Worm (Caenorhabditis elegans): ENCODE measurements around the gene srsx-15.

Gene srsx-15

DNA sequence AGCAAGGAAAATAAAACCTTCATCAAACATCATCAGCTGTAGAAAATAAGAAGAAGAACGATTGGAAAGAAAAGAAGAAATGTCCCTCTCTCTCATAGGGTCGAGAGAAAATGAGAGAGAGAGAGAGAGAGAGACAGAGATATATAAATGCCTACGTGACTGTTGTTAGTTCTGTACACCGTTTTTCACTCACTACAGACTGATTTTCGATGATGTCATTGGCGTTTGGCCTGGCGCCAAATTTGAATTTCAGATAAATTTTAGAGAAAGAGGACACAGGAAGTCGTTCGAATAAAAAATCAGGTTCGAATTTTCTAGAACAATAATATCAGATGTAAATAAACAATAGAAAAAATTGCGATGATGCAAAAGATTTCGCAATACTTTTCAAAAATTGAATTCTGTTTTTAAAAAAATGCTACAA, 32.4 kb upstream of the srsx-15 start:
- TF ChIP-seq egl-5 (tag; optimal IDR thresholded peaks at IDR 0.05) (no peak), daf-12 (tag; optimal IDR thresholded peaks at IDR 0.05) (no peak), skn-1 (tag; optimal IDR thresholded peaks at IDR 0.05) (no peak), zag-1 (tag; optimal IDR thresholded peaks at IDR 0.05) (no peak), pha-4 (tag; optimal IDR thresholded peaks at IDR 0.05) (peak; percentile 24), nhr-67 (tag; optimal IDR thresholded peaks at IDR 0.05) (no peak), nhr-43 (tag; optimal IDR thresholded peaks at IDR 0.05; ENCODE audit: poor library complexity, severe bottlenecking) (peak; percentile 87), elt-2 (tag; optimal IDR thresholded peaks at IDR 0.05) (peak; percentile 51), ceh-28 (tag; optimal IDR thresholded peaks at IDR 0.05) (no peak), nhr-237 (tag; optimal IDR thresholded peaks at IDR 0.05) (no peak), R02D3.7 (tag; optimal IDR thresholded peaks at IDR 0.05) (peak; percentile 49), hmg-11 (tag; optimal IDR thresholded peaks at IDR 0.05) (no peak), egl-27 (tag; optimal IDR thresholded peaks at IDR 0.05) (peak; percentile 29), ama-1 (optimal IDR thresholded peaks at IDR 0.05) (no peak), nhr-28 (tag; optimal IDR thresholded peaks at IDR 0.05) (no peak), nfya-1 (tag; optimal IDR thresholded peaks at IDR 0.05; ENCODE audit: insufficient read depth) (peak; percentile 46), elt-3 (tag; optimal IDR thresholded peaks at IDR 0.05) (peak in 1 of 3 experiments; percentile 5), jun-1 (tag; optimal IDR thresholded peaks at IDR 0.05) (peak; percentile 66), elt-1 (tag; optimal IDR thresholded peaks at IDR 0.05) (no peak), lin-39 (tag; optimal IDR thresholded peaks at IDR 0.05) (no peak), ceh-82 (tag; optimal IDR thresholded peaks at IDR 0.05) (no peak), lin-15B (tag; optimal IDR thresholded peaks at IDR 0.05) (peak; percentile 94), nhr-25 (tag; optimal IDR thresholded peaks at IDR 0.05) (peak; percentile 84), nhr-12 (tag; optimal IDR thresholded peaks at IDR 0.05) (no peak), nhr-23 (tag; optimal IDR thresholded peaks at IDR 0.05) (peak; percentile 87), pqm-1 (tag; optimal IDR thresholded peaks at IDR 0.05) (peak; percentile 72), lsy-12 (tag; optimal IDR thresholded peaks at IDR 0.05) (peak; percentile 36)

DNA sequence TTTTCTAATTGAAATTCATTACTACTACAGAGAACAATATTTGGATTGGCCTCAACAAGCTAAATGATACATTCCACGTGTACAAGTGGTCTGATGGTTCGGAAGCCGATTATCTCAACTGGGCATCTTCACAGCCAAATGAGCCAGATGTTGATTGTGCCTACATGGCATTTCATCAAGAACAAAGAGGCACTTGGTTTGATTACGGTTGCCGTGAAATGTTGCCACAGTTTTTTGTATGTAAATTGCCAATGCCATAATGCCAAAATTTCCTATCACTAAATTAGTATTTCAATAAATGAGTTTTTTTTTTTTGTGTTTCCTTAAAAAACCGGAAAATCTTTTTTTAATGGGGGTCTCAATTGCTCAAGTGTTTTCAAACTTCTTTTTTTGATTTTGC, 31.1 kb upstream of the srsx-15 start:
- no peak for TF ChIP-seq elt-1 (tag; optimal IDR thresholded peaks at IDR 0.05)
- no peak for TF ChIP-seq jun-1 (tag; optimal IDR thresholded peaks at IDR 0.05)
- no peak for TF ChIP-seq ceh-28 (tag; optimal IDR thresholded peaks at IDR 0.05)

DNA sequence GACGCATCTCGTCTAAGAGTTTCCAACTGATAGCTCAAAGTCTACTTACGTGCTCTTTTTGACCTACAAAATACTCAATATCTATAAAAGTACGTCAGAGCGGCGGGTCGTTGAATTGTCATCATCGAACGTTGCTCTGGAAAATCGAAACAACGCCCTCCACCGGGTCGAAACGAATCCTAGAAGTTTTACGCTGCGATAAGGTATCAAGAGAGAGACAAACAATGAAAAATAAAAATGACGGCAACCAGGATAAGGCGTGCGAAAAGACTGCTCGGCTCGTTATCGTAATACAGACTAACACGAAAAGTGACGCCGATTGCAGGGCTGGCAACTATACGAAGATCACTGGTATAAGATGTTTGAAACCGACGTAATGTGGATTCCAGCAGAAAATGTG, 30.6 kb upstream of the srsx-15 start:
- TF ChIP-seq elt-2 (tag; optimal IDR thresholded peaks at IDR 0.05) (peak; percentile 92), pqm-1 (tag; optimal IDR thresholded peaks at IDR 0.05) (peak; percentile 64), R02D3.7 (tag; optimal IDR thresholded peaks at IDR 0.05) (no peak), nhr-67 (tag; optimal IDR thresholded peaks at IDR 0.05) (no peak), jun-1 (tag; optimal IDR thresholded peaks at IDR 0.05) (peak; percentile 71)

DNA sequence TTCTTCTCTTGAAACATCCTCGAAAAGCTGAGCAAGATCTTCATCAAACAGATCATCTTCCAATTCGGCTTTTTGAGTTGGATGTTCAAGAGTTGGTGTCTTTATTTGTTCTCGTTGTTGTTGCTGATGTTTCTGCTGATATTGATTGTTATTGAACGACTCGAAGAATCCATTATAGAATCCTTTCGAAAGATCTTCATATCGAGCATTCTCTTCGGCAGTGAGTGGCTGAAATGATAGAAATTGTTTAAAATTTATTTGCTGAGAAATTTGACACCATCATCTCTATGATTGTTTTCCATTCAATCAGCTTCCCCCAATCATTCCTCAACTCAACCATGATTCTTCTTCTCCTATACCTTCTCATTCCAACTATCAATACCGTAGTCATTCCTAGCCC, 30.0 kb upstream of the srsx-15 start, which contains the start of gene clec-178:
Gene clec-178, plus strand, starts transcription at position 301 of the 400 bp plus-strand sequence.
- no peak for TF ChIP-seq ceh-28 (tag; optimal IDR thresholded peaks at IDR 0.05)
- TF ChIP-seq nhr-67 (tag; optimal IDR thresholded peaks at IDR 0.05) = no peak
- no peak for TF ChIP-seq nhr-11 (tag; optimal IDR thresholded peaks at IDR 0.05)
- TF ChIP-seq nhr-12 (tag; optimal IDR thresholded peaks at IDR 0.05) = no peak
- no peak for TF ChIP-seq lsy-12 (tag; optimal IDR thresholded peaks at IDR 0.05)

DNA sequence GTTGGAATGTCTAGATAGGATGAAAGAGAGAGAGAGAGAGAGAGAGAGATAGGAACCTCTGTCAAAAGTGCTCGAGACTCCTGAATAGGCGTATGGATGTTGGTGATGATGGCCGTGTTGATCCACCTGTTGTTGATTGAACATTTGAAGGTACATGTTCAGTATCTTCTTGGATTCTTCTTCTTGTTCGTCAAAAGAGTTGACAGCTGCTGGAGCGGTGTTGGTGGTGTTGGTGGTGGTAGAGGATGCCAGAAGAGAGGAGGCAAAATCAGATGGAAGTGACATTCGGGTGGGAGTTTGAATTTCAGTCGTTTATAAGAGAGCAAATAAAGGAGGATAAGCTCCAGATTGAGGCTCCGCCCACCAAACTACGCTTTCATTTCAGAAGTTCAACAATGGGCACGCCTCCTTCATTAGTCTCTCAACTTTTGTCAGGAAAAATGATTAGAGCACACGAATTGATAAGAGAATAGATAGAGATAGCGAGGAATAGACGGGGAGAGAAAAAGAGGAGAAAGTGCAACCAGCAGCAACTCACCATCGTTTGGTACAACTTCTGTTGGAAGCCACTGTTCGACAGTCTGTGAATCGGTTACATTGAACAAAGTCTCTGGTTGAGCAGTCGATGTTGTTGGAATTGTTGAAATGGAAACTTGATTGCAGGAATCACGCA, 29.3 kb upstream of the srsx-15 start:
- TF ChIP-seq pqm-1 (tag; optimal IDR thresholded peaks at IDR 0.05) (peak; percentile 50), aly-2 (tag; optimal IDR thresholded peaks at IDR 0.05) (no peak), ama-1 (optimal IDR thresholded peaks at IDR 0.05) (peak; percentile 8), sea-2 (GFP tag; optimal IDR thresholded peaks at IDR 0.05) (no peak), elt-2 (tag; optimal IDR thresholded peaks at IDR 0.05) (peak; percentile 63)

DNA sequence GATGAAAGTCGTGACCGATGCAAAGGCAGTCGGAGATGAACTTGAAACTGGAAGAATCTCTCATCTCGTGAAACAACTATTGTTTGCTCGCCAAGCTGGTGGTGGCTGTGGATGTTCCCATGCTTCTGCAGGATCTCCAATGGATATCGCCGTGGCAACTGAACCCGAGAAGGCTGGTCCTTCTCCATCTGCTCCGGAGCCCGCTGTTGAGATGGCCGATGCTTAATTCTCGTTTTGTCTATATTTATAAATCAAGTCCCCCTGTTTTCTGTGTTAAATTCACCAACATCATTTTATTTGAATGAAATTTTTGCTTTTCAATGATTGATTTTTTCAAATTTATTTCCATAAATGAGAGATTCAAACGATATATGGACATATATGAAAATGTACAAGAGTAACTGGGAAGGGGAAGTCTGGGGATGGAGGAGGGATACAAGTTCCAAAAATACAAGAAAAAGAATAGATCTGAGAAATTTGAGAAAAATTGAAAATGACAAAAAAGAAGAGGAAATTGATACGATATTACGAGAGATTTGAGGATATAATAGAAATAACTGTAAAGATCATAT, 27.2 kb upstream of the srsx-15 start:
- TF ChIP-seq pha-4 (tag; optimal IDR thresholded peaks at IDR 0.05) (no peak), ceh-16 (tag; optimal IDR thresholded peaks at IDR 0.05) (no peak), egl-27 (tag; optimal IDR thresholded peaks at IDR 0.05) (no peak), ceh-82 (tag; optimal IDR thresholded peaks at IDR 0.05) (no peak), ZK546.5 (tag; optimal IDR thresholded peaks at IDR 0.05) (no peak), zag-1 (tag; optimal IDR thresholded peaks at IDR 0.05) (no peak), nhr-43 (tag; optimal IDR thresholded peaks at IDR 0.05; ENCODE audit: poor library complexity, severe bottlenecking) (peak; percentile 11)

All from whole organism, L3 larva.